Worm (Caenorhabditis elegans): ENCODE measurements around the gene Y43F8B.15.

ce11 chrV:19449544-19449943, 12.4 kb downstream of the Y43F8B.15 start, which contains the start of gene M04C3.5:
- TF ChIP-seq unc-39 (tag; optimal IDR thresholded peaks at IDR 0.05) (no peak), ama-1 (optimal IDR thresholded peaks at IDR 0.05) (no peak)

Data from whole organism, L2 larva.